Worm (Caenorhabditis elegans): ENCODE measurements around the gene edg-1.

DNA sequence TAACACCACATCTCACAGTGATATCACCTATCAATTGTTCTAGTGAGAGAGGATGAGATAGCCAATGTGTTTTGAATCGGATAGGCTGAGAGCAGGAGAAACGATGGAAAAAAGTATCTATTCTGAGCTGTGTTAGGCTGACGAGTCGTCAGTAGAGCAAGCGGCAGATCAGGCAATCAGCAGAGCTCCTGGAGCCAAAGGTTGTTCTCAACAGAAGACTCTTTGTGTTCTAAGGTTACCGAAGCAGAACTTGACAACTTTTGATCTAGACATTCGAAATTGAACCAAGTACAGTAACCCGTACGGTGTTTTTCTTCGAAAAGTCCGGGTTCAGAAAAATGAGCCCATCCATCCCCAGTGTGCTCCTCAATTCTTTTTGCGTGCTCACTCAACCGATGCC lies 32.2 kb downstream of the edg-1 start:
- TF ChIP-seq mdl-1 (tag; optimal IDR thresholded peaks at IDR 0.05), result no peak
- TF ChIP-seq unc-62 (GFP tag; optimal IDR thresholded peaks at IDR 0.05), result no peak
- TF ChIP-seq egl-5 (tag; optimal IDR thresholded peaks at IDR 0.05), result no peak
- TF ChIP-seq pqm-1 (tag; optimal IDR thresholded peaks at IDR 0.05), result no peak

All from whole organism, L3 larva.